Fruit fly (Drosophila melanogaster) whole organism, embryonic: ENCODE results near the gene Pat1.

Experiments used
- Antp ChIP-seq: fragments of 200-800 bp; sonication (Bioruptor generic); optimal IDR thresholded peaks from 3 replicates; lab custom pipeline; 2016; ENCODE audit warnings: missing biosample characterization, missing genetic modification characterization
- Atf6 ChIP-seq: fragments of 200-800 bp; sonication (Bioruptor generic); IDR thresholded peaks from 2 replicates; pipeline ENCODE4 v1.3.6; 2022; ENCODE audit warnings: missing biosample characterization, missing genetic modification characterization
- Bdp1 ChIP-seq: fragments of 200-800 bp; sonication (Bioruptor generic); optimal IDR thresholded peaks from 3 replicates; lab custom pipeline; 2016; ENCODE audit warnings: missing biosample characterization, missing genetic modification characterization
- BtbVII ChIP-seq: fragments of 200-800 bp; sonication (Bioruptor generic); optimal IDR thresholded peaks from 3 replicates; lab custom pipeline; 2017; ENCODE audit warnings: missing biosample characterization, mild to moderate bottlenecking, missing genetic modification characterization
- CG12071 ChIP-seq: fragments of 200-800 bp; sonication (Bioruptor generic); optimal IDR thresholded peaks from 3 replicates; lab custom pipeline; 2018; ENCODE audit warnings: missing biosample characterization, mild to moderate bottlenecking, missing genetic modification characterization
- CG1792 ChIP-seq: fragments of 200-800 bp; sonication (Bioruptor generic); optimal IDR thresholded peaks from 2 replicates; lab custom pipeline; 2016; ENCODE audit warnings: missing biosample characterization, missing genetic modification characterization
- CG18011 ChIP-seq: fragments of 200-800 bp; sonication (Bioruptor generic); optimal IDR thresholded peaks from 2 replicates; lab custom pipeline; 2017; ENCODE audit warnings: missing biosample characterization, missing genetic modification characterization, mild to moderate bottlenecking, moderate library complexity, missing genotype
- CG30020 ChIP-seq: fragments of 200-800 bp; optimal IDR thresholded peaks from 2 replicates; lab custom pipeline; 2019; ENCODE audit warnings: missing biosample characterization, mild to moderate bottlenecking, missing genetic modification characterization, moderate library complexity
- CG3163 ChIP-seq: fragments of 200-800 bp; sonication (Bioruptor generic); optimal IDR thresholded peaks from 3 replicates; lab custom pipeline; 2016; ENCODE audit warnings: missing biosample characterization, missing genetic modification characterization
- CG3838 ChIP-seq: fragments of 200-800 bp; sonication (Bioruptor generic); optimal IDR thresholded peaks from 3 replicates; lab custom pipeline; 2016; ENCODE audit warnings: missing biosample characterization, missing genetic modification characterization
- CG42726 ChIP-seq: fragments of 200-800 bp; sonication (Bioruptor generic); IDR thresholded peaks from 2 replicates; pipeline ENCODE4 v1.3.6; 2022; ENCODE audit warnings: missing biosample characterization, missing genetic modification characterization; ENCODE audit not compliant: partially characterized antibody
- CG4282 ChIP-seq: fragments of 200-800 bp; sonication (Bioruptor generic); optimal IDR thresholded peaks from 2 replicates; lab custom pipeline; 2016; ENCODE audit warnings: missing biosample characterization, missing genetic modification characterization
- CG4360 ChIP-seq: fragments of 200-800 bp; sonication (Bioruptor generic); IDR thresholded peaks from 2 replicates; pipeline ENCODE4 v1.3.6; 2022; ENCODE audit warnings: missing biosample characterization, missing genetic modification characterization
- CG4424 ChIP-seq: fragments of 200-800 bp; sonication (Bioruptor generic); optimal IDR thresholded peaks from 3 replicates; lab custom pipeline; 2016; ENCODE audit warnings: missing biosample characterization, missing genetic modification characterization
- CG8290 ChIP-seq, 3 experiments: fragments of 200-800 bp; sonication (Bioruptor generic); optimal IDR thresholded peaks; 2 replicates each; lab custom pipeline; 2016 to 2019; ENCODE audit warnings: missing biosample characterization in 3 of 3, missing genetic modification characterization in 3 of 3, mild to moderate bottlenecking in 2 of 3, moderate library complexity in 1 of 3
- CG9727 ChIP-seq: fragments of 200-800 bp; sonication (Bioruptor generic); optimal IDR thresholded peaks from 3 replicates; lab custom pipeline; 2017; ENCODE audit warnings: missing biosample characterization, mild to moderate bottlenecking, missing genetic modification characterization
- CG9797 ChIP-seq: fragments of 200-800 bp; sonication (Bioruptor generic); optimal IDR thresholded peaks from 3 replicates; lab custom pipeline; 2018; ENCODE audit warnings: missing biosample characterization, mild to moderate bottlenecking, missing genetic modification characterization
- CHES-1-like ChIP-seq: fragments of 200-800 bp; sonication (Bioruptor generic); optimal IDR thresholded peaks from 2 replicates; lab custom pipeline; 2016; ENCODE audit warnings: missing biosample characterization, missing genetic modification characterization
- Chrac-16 ChIP-seq: fragments of 200-800 bp; sonication (Bioruptor generic); optimal IDR thresholded peaks from 3 replicates; lab custom pipeline; 2016; ENCODE audit warnings: missing biosample characterization, missing genetic modification characterization
- Drgx ChIP-seq: fragments of 200-800 bp; sonication (Bioruptor generic); IDR thresholded peaks from 2 replicates; pipeline ENCODE4 v1.3.6; 2022; ENCODE audit warnings: missing biosample characterization, missing genetic modification characterization
- HLHmδ ChIP-seq: fragments of 200-800 bp; sonication (Bioruptor generic); optimal IDR thresholded peaks from 2 replicates; lab custom pipeline; 2018; ENCODE audit warnings: missing biosample characterization, mild to moderate bottlenecking, missing genetic modification characterization, moderate library complexity
- Hr39 ChIP-seq: fragments of >200 bp; optimal IDR thresholded peaks from 2 replicates; lab custom pipeline; 2017
- Max ChIP-seq: fragments of 200-800 bp; sonication (Bioruptor generic); optimal IDR thresholded peaks from 2 replicates; lab custom pipeline; 2016; ENCODE audit warnings: missing biosample characterization, mild to moderate bottlenecking, missing genetic modification characterization
- NC2α ChIP-seq: fragments of 200-800 bp; sonication (Bioruptor generic); optimal IDR thresholded peaks from 2 replicates; lab custom pipeline; 2016; ENCODE audit warnings: missing biosample characterization, missing genetic modification characterization
- NFAT ChIP-seq: fragments of 200-800 bp; sonication (Bioruptor generic); IDR thresholded peaks from 2 replicates; pipeline ENCODE4 v1.3.6; 2022; ENCODE audit warnings: missing biosample characterization, missing genetic modification characterization
- Nf-YC ChIP-seq: fragments of 200-800 bp; optimal IDR thresholded peaks from 3 replicates; lab custom pipeline; 2019; ENCODE audit warnings: missing biosample characterization, mild to moderate bottlenecking, missing genetic modification characterization, moderate library complexity
- NfI ChIP-seq: fragments of 200-800 bp; sonication (Bioruptor generic); optimal IDR thresholded peaks from 3 replicates; lab custom pipeline; 2018; ENCODE audit warnings: missing biosample characterization, mild to moderate bottlenecking, missing genetic modification characterization, moderate library complexity
- Scr ChIP-seq: fragments of 200-800 bp; sonication (Bioruptor generic); IDR thresholded peaks from 2 replicates; pipeline ENCODE4 v1.3.6; 2022; ENCODE audit warnings: missing biosample characterization, missing genetic modification characterization; ENCODE audit not compliant: partially characterized antibody
- al ChIP-seq: fragments of 200-800 bp; sonication (Bioruptor generic); IDR thresholded peaks from 2 replicates; pipeline ENCODE4 v1.3.6; 2022; ENCODE audit warnings: missing biosample characterization, missing genetic modification characterization
- ato ChIP-seq: fragments of 200-800 bp; sonication (Bioruptor generic); IDR thresholded peaks from 2 replicates; pipeline ENCODE4 v1.3.6; 2022; ENCODE audit warnings: missing biosample characterization, missing genetic modification characterization; ENCODE audit not compliant: partially characterized antibody
- chif ChIP-seq, 2 experiments: fragments of 200-800 bp; sonication (Bioruptor generic); optimal IDR thresholded peaks; 3 replicates each; lab custom pipeline; 2016; ENCODE audit warnings: missing biosample characterization in 2 of 2, missing genetic modification characterization in 2 of 2
- crp ChIP-seq, 2 experiments: fragments of 200-800 bp; sonication (Bioruptor generic); optimal IDR thresholded peaks; 2 replicates in 1 of 2; 3 replicates in 1 of 2; lab custom pipeline; 2017; ENCODE audit warnings: missing biosample characterization in 2 of 2, missing genetic modification characterization in 2 of 2, mild to moderate bottlenecking in 1 of 2, moderate library complexity in 1 of 2
- dan ChIP-seq: fragments of 200-800 bp; sonication (Bioruptor generic); IDR thresholded peaks from 2 replicates; pipeline ENCODE4 v1.3.6; 2022; ENCODE audit warnings: missing biosample characterization, missing genetic modification characterization
- disco-r ChIP-seq: fragments of 200-800 bp; sonication (Bioruptor generic); optimal IDR thresholded peaks from 2 replicates; lab custom pipeline; 2016; ENCODE audit warnings: missing biosample characterization, missing genetic modification characterization
- gcm2 ChIP-seq: fragments of 200-800 bp; sonication (Bioruptor generic); optimal IDR thresholded peaks from 2 replicates; lab custom pipeline; 2016; ENCODE audit warnings: missing biosample characterization, missing genetic modification characterization
- grn ChIP-seq: fragments of 200-800 bp; sonication (Bioruptor generic); optimal IDR thresholded peaks from 3 replicates; lab custom pipeline; 2017; ENCODE audit warnings: missing biosample characterization, missing genetic modification characterization
- hb ChIP-seq: fragments of 200-800 bp; sonication (Bioruptor generic); IDR thresholded peaks from 3 replicates; pipeline ENCODE4 v1.3.6; 2022; ENCODE audit warnings: missing biosample characterization, missing genetic modification characterization; ENCODE audit not compliant: partially characterized antibody
- ind ChIP-seq: fragments of 200-800 bp; sonication (Bioruptor generic); optimal IDR thresholded peaks from 3 replicates; lab custom pipeline; 2016; ENCODE audit warnings: missing biosample characterization, missing genetic modification characterization
- jumu ChIP-seq: fragments of 200-800 bp; sonication (Bioruptor generic); optimal IDR thresholded peaks from 3 replicates; lab custom pipeline; 2016; ENCODE audit warnings: missing biosample characterization, missing genetic modification characterization
- lov ChIP-seq, 2 experiments: fragments of 200-800 bp in 1 of 2; fragments of >200 bp in 1 of 2; sonication (Bioruptor generic) in 1 of 2; IDR thresholded peaks in 1 of 2; optimal IDR thresholded peaks in 1 of 2; 2 replicates in 1 of 2; 3 replicates in 1 of 2; pipeline versions ENCODE4 v1.3.6 to Lab custom; 2017 to 2022; ENCODE audit warnings: missing biosample characterization in 1 of 2, missing genetic modification characterization in 1 of 2
- nerfin-1 ChIP-seq: fragments of 200-800 bp; sonication (Bioruptor generic); optimal IDR thresholded peaks from 3 replicates; lab custom pipeline; 2019; ENCODE audit warnings: missing biosample characterization, mild to moderate bottlenecking, missing genetic modification characterization, moderate library complexity
- ranshi ChIP-seq: fragments of 200-800 bp; sonication (Bioruptor generic); IDR thresholded peaks from 2 replicates; pipeline ENCODE4 v1.3.6; 2022; ENCODE audit warnings: missing biosample characterization, missing genetic modification characterization
- rib ChIP-seq: fragments of 200-800 bp; sonication (Bioruptor generic); IDR thresholded peaks from 2 replicates; pipeline ENCODE4 v1.3.6; 2022; ENCODE audit warnings: missing biosample characterization, missing genetic modification characterization
- scrt ChIP-seq: fragments of 200-800 bp; sonication (Bioruptor generic); optimal IDR thresholded peaks from 2 replicates; lab custom pipeline; 2018; ENCODE audit warnings: missing biosample characterization, mild to moderate bottlenecking, missing genetic modification characterization, moderate library complexity
- slbo ChIP-seq: fragments of 200-800 bp; sonication (Bioruptor generic); IDR thresholded peaks from 2 replicates; pipeline ENCODE4 v1.3.6; 2022; ENCODE audit warnings: missing biosample characterization, missing genetic modification characterization
- tll ChIP-seq, 2 experiments: fragments of 200-800 bp in 1 of 2; fragments of >200 bp in 1 of 2; sonication (Bioruptor generic) in 1 of 2; optimal IDR thresholded peaks; 2 replicates each; lab custom pipeline; 2017 to 2019; ENCODE audit warnings: missing biosample characterization in 2 of 2, missing genetic modification characterization in 2 of 2, mild to moderate bottlenecking in 1 of 2, moderate library complexity in 1 of 2
- toy ChIP-seq: fragments of 200-800 bp; sonication (Bioruptor generic); IDR thresholded peaks from 2 replicates; pipeline ENCODE4 v1.3.6; 2022; ENCODE audit warnings: missing biosample characterization, missing genetic modification characterization
- tup ChIP-seq: fragments of 200-800 bp; sonication (Bioruptor generic); optimal IDR thresholded peaks from 2 replicates; lab custom pipeline; 2016; ENCODE audit warnings: missing biosample characterization, mild to moderate bottlenecking, missing genetic modification characterization, moderate library complexity
- tx ChIP-seq: fragments of 200-800 bp; sonication (Bioruptor generic); optimal IDR thresholded peaks from 2 replicates; lab custom pipeline; 2016; ENCODE audit warnings: missing biosample characterization, missing genetic modification characterization

The Pat1 gene

DNA sequence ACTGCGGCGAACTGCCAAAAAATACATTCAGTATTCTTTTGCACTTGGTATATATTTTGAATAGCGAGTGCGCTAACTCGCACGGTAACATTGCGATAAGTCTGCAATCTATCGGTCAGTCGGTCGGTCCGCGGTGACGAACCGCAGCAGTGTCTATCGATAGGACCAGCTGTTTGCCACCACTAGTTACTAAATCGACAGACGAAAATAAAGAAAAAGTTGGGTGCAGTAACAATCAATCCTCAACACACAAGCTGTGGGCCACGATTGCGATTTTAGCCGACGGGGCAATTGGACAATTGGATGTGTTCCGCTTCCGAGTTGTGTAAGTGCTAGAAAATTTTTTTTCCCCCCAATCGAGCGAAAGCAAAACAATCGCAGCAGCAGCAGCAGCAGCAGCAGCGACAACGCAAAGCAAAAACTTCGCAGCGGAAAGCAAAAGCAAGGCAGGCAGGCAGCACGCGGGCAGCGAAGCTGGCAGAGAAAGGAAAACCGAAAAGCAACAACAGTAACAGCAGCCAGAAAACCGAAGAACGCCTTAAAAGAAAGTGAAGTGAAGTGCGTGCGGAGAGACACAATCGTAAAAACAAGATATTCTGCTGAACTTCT, at the start of gene Pat1 (continued):
- TF ChIP-seq chif (GFP tag; optimal IDR thresholded peaks at IDR 0.05; lab: Kevin White, UChicago) (no peak), Drgx (GFP tag; lab: Robert Waterston, UW) (no peak), Scr (GFP tag; lab: Robert Waterston, UW) (peak; percentile 84), al (GFP tag; lab: Robert Waterston, UW) (no peak), NFAT (GFP tag; lab: Robert Waterston, UW) (0 out of 2 replicates have a peak, but pooled peaks have one; percentile 15), CG4282 (no peak), tll (GFP tag; optimal IDR thresholded peaks at IDR 0.05; lab: Kevin White, UChicago) (peak in 1 of 2 experiments; percentile 66), ato (GFP tag; lab: Robert Waterston, UW) (peak; percentile 76), CG4360 (no peak), ind (GFP tag; lab: Kevin White, UChicago) (no peak), Nf-YC (tag; lab: Kevin White, UChicago) (peak; percentile 6), NfI (GFP tag; lab: Kevin White, UChicago) (peak; percentile 10), jumu (GFP tag; lab: Kevin White, UChicago) (no peak), grn (no peak), hb (GFP tag; lab: Robert Waterston, UW) (peak; percentile 91), gcm2 (GFP tag; lab: Kevin White, UChicago) (no peak), crp (GFP tag; optimal IDR thresholded peaks at IDR 0.05; lab: Kevin White, UChicago) (peak in 1 of 2 experiments; percentile 63), lov (optimal IDR thresholded peaks at IDR 0.05; lab: Kevin White, UChicago) (no peak), lov (GFP tag; IDR thresholded peaks at IDR 0.05; lab: Robert Waterston, UW) (no peak), CG9727 (GFP tag; lab: Kevin White, UChicago) (no peak), CG8290 (GFP tag; optimal IDR thresholded peaks at IDR 0.05; lab: Kevin White, UChicago) (peak; percentile 7), CG8290 (tag; optimal IDR thresholded peaks at IDR 0.05; lab: Kevin White, UChicago) (peak in 1 of 2 experiments; percentile 77), CG42726 (GFP tag; lab: Robert Waterston, UW) (peak; percentile 90), CHES-1-like (GFP tag; lab: Kevin White, UChicago) (peak; percentile 18), CG18011 (peak; percentile 81), Chrac-16 (no peak), nerfin-1 (tag; lab: Kevin White, UChicago) (peak; percentile 41), CG30020 (peak; percentile 41), dan (GFP tag; lab: Robert Waterston, UW) (no peak), BtbVII (GFP tag; lab: Kevin White, UChicago) (no peak), Hr39 (lab: Kevin White, UChicago) (no peak), HLHmδ (GFP tag; lab: Kevin White, UChicago) (no peak), Atf6 (GFP tag; lab: Robert Waterston, UW) (no peak), NC2α (GFP tag; lab: Kevin White, UChicago) (no peak), CG9797 (peak; percentile 87), tup (no peak), slbo (GFP tag; lab: Robert Waterston, UW) (peak; percentile 34; the same call in 1 of the 2 replicates), CG1792 (GFP tag; lab: Kevin White, UChicago) (no peak), Antp (GFP tag; lab: Kevin White, UChicago) (no peak), Bdp1 (GFP tag; lab: Kevin White, UChicago) (no peak), tx (GFP tag; lab: Kevin White, UChicago) (peak; percentile 1), CG4424 (GFP tag; lab: Kevin White, UChicago) (no peak), scrt (no peak), CG3163 (GFP tag; lab: Kevin White, UChicago) (no peak), ranshi (GFP tag; lab: Robert Waterston, UW) (no peak), disco-r (no peak), toy (no peak), Max (GFP tag; lab: Kevin White, UChicago) (no peak), CG12071 (GFP tag; lab: Kevin White, UChicago) (no peak), CG3838 (GFP tag; lab: Kevin White, UChicago) (no peak), rib (GFP tag; lab: Robert Waterston, UW) (no peak)
